Worm (Caenorhabditis elegans) whole organism, dauer: ENCODE data around the gene ech-9.

ENCODE experiments used
- unc-62 ChIP-seq: sonication (generic microtip); optimal IDR thresholded peaks from 2 replicates; lab custom pipeline; 2017; ENCODE audit warnings: missing biosample characterization, missing genetic modification reagents, missing genetic modification characterization

Gene ech-9

ce11 chrIV:10235279-10235829 lies at the start of gene ech-9:
Gene ech-9 (minus strand): TSS chrIV:10235329.
- TF ChIP-seq unc-62 (GFP tag; lab: Kevin White, UChicago) = no peak

- no peak for TF ChIP-seq unc-62 (GFP tag; lab: Kevin White, UChicago)
These were observed 49.2 kb upstream of the ech-9 start, which contains the start of gene rad-51 for ce11 chrIV:10284194-10284910. Gene rad-51 (minus strand): TSS chrIV:10284244.

ce11 chrIV:10281482-10281881 lies 46.4 kb upstream of the ech-9 start, which contains the start of gene thk-1:
Gene thk-1 (minus strand): TSS chrIV:10281582.
- no peak for TF ChIP-seq unc-62 (GFP tag; lab: Kevin White, UChicago)

ce11 chrIV:10277716-10278115 lies 42.6 kb upstream of the ech-9 start, which contains the start of gene Y43C5A.4:
Gene Y43C5A.4 (plus strand): TSS chrIV:10278016.
- TF ChIP-seq unc-62 (GFP tag; lab: Kevin White, UChicago) = no peak

ce11 chrIV:10276960-10277359 lies 41.8 kb upstream of the ech-9 start, which contains the start of gene Y43C5A.7:
Gene Y43C5A.7 (plus strand): TSS chrIV:10277260.
- TF ChIP-seq unc-62 (GFP tag; lab: Kevin White, UChicago) = no peak

- TF ChIP-seq unc-62 (GFP tag; lab: Kevin White, UChicago) = no peak
These were observed 39.9 kb upstream of the ech-9 start for ce11 chrIV:10275050-10275449.

- no peak for TF ChIP-seq unc-62 (GFP tag; lab: Kevin White, UChicago)
These were observed 38.7 kb upstream of the ech-9 start, which contains the start of gene Y43C5A.3 for ce11 chrIV:10273781-10274313. Gene Y43C5A.3 (plus strand): TSS chrIV:10274036.

- TF ChIP-seq unc-62 (GFP tag; lab: Kevin White, UChicago) = no peak
These were observed 38.2 kb upstream of the ech-9 start for ce11 chrIV:10273360-10273759.

ce11 chrIV:10269137-10269933 lies 34.2 kb upstream of the ech-9 start, which contains the start of the genes nspd-7 and Y43C5A.2:
Gene nspd-7 (minus strand): TSS chrIV:10269187.
Gene Y43C5A.2 (plus strand): TSS chrIV:10269883.
- TF ChIP-seq unc-62 (GFP tag; lab: Kevin White, UChicago) = no peak

- TF ChIP-seq unc-62 (GFP tag; lab: Kevin White, UChicago) = no peak
These were observed 25.9 kb upstream of the ech-9 start for ce11 chrIV:10261061-10261460.

ce11 chrIV:10259557-10259956 lies 24.4 kb upstream of the ech-9 start, which contains the start of gene F01G10.9:
Gene F01G10.9 (minus strand): TSS chrIV:10259657.
- no peak for TF ChIP-seq unc-62 (GFP tag; lab: Kevin White, UChicago)

ce11 chrIV:10252886-10253639 lies 17.9 kb upstream of the ech-9 start:
- no peak for TF ChIP-seq unc-62 (GFP tag; lab: Kevin White, UChicago)

- no peak for TF ChIP-seq unc-62 (GFP tag; lab: Kevin White, UChicago)
These were observed 17.2 kb upstream of the ech-9 start for ce11 chrIV:10252350-10252792.

ce11 chrIV:10251764-10252163 lies 16.6 kb upstream of the ech-9 start:
- TF ChIP-seq unc-62 (GFP tag; lab: Kevin White, UChicago) = no peak

- TF ChIP-seq unc-62 (GFP tag; lab: Kevin White, UChicago) = no peak
These were observed 16.1 kb upstream of the ech-9 start for ce11 chrIV:10251261-10251660.
